Worm (Caenorhabditis elegans): ENCODE measurements around the gene B0303.16.

Gene B0303.16

DNA sequence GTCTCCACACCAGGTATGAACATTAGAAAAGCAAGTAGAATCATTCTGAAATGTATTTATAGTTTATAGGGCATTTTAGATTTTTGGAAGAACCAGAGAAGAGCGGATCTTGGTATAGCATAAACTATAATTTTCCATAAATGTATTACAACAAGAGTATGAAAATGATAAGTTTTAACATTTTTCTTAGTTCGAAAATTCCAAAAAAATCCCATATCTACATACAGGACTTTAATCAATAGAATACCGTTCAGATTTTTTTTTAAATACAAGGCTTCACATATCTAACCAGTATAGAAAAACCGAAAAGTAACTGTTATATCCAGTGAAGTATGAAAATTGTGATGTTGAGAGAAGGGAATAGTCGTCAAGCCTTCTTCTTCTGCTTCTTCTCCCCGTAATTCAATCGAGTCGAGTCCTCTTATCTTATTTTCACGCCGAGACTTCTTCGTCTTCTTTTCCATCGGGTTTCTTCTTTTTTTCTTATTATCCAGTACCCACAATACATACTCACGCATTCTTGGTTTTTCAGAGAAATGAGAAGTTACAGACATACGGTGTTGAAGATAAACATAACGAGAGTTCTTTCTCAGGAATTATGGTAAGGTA is 39.0 kb downstream of the B0303.16 start, which contains the start of gene ZK370.6:
Gene ZK370.6, minus strand, starts transcription at position 51 of the 609 bp plus-strand sequence.
- TF ChIP-seq tbx-11 (GFP tag; IDR thresholded peaks at IDR 0.05) = no peak
- no peak for TF ChIP-seq ceh-13 (GFP tag; optimal IDR thresholded peaks at IDR 0.05)
- no peak for TF ChIP-seq aly-1 (tag; optimal IDR thresholded peaks at IDR 0.05)
- TF ChIP-seq F13C5.2 (tag; optimal IDR thresholded peaks at IDR 0.05) = no peak
- TF ChIP-seq tra-4 (tag; optimal IDR thresholded peaks at IDR 0.05) = no peak
- TF ChIP-seq ceh-36 (tag; optimal IDR thresholded peaks at IDR 0.05) = no peak
- TF ChIP-seq scrt-1 (GFP tag; IDR thresholded peaks at IDR 0.05) = no peak
- no peak for TF ChIP-seq sea-1 (GFP tag; conservative IDR thresholded peaks at IDR 0.05)
- no peak for TF ChIP-seq pes-1 (GFP tag; IDR thresholded peaks at IDR 0.05)
- TF ChIP-seq hmg-4 (GFP tag; optimal IDR thresholded peaks at IDR 0.05) = no peak
- no peak for TF ChIP-seq tbx-37 (GFP tag; conservative IDR thresholded peaks at IDR 0.05)
- no peak for TF ChIP-seq hmbx-1 (tag; optimal IDR thresholded peaks at IDR 0.05)
- no peak for TF ChIP-seq hnd-1 (tag; optimal IDR thresholded peaks at IDR 0.05)
- no peak for TF ChIP-seq B0310.2 (tag; optimal IDR thresholded peaks at IDR 0.05)
- no peak for TF ChIP-seq flt-1 (GFP tag; IDR thresholded peaks at IDR 0.05)
- TF ChIP-seq ets-7 (tag; optimal IDR thresholded peaks at IDR 0.05) = no peak
- TF ChIP-seq ama-1 (optimal IDR thresholded peaks at IDR 0.05) = no peak

DNA sequence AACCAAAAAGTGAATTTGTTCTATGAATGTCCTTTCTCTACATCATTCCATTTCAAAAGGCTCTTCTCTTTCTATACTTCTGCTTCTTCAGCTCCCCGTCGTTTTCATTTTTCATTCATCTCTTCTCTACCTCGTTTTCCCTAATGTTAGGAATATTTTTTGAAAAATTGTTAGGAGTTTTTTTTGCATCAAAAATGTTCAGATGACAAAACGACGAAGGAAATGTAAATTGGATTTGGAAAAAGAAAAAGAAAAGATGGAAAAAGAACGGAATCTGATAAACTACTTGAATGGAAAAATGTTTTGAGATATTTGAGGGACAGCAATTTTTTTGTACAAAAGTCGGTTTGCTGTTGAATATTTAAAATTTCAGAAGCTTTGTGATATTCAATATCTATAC is 39.9 kb downstream of the B0303.16 start:
- TF ChIP-seq hmbx-1 (tag; optimal IDR thresholded peaks at IDR 0.05) = no peak
- TF ChIP-seq pes-1 (GFP tag; IDR thresholded peaks at IDR 0.05) = no peak
- TF ChIP-seq ceh-13 (GFP tag; optimal IDR thresholded peaks at IDR 0.05) = no peak
- no peak for TF ChIP-seq sea-1 (GFP tag; conservative IDR thresholded peaks at IDR 0.05)

DNA sequence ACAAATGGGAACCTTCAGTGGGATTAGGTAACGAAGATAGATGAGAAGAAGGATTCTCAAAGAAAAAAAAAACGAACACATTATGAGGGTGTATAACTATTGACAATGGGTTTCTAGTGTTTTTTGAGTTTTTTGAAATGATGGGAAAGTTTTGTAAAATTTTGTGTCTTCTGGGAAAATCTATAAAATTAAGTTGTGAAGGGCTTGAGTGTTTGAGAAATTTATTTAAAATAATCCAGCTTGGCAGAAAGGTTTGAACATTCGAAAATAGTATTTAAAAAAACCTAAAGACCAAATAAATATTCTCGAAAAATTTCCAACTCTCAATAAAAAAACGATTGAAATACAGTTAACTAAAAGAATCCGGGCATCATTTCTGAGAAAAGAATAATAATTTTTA is 40.3 kb downstream of the B0303.16 start:
- TF ChIP-seq pes-1 (GFP tag; IDR thresholded peaks at IDR 0.05) = no peak
- no peak for TF ChIP-seq aly-1 (tag; optimal IDR thresholded peaks at IDR 0.05)
- TF ChIP-seq tbx-37 (GFP tag; conservative IDR thresholded peaks at IDR 0.05) = no peak
- TF ChIP-seq sea-1 (GFP tag; conservative IDR thresholded peaks at IDR 0.05) = no peak
- no peak for TF ChIP-seq scrt-1 (GFP tag; IDR thresholded peaks at IDR 0.05)
- TF ChIP-seq hmbx-1 (tag; optimal IDR thresholded peaks at IDR 0.05) = no peak
- no peak for TF ChIP-seq ceh-36 (tag; optimal IDR thresholded peaks at IDR 0.05)

DNA sequence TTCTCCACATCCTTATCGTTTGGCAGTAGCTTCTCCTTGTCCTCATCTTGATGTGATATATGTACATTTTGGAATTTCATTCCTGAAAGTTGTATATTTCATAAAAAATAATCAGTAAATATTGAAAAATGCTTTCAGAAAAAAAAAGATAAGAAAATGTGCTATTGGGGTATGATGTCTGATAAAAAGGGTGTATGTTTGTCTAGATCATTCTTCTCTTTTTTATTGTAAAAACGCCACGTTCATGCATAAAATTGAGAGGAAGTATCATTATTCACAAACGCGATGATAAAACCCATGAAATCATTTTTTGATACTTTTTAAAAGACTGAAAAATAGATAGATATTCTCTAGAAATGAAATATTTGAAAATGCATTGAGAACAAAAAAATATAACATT is 43.8 kb downstream of the B0303.16 start:
- TF ChIP-seq B0310.2 (tag; optimal IDR thresholded peaks at IDR 0.05) (no peak), pes-1 (GFP tag; IDR thresholded peaks at IDR 0.05) (no peak), aly-1 (tag; optimal IDR thresholded peaks at IDR 0.05) (no peak), flt-1 (GFP tag; IDR thresholded peaks at IDR 0.05) (no peak), ets-7 (tag; optimal IDR thresholded peaks at IDR 0.05) (no peak), hmbx-1 (tag; optimal IDR thresholded peaks at IDR 0.05) (no peak), tbx-37 (GFP tag; conservative IDR thresholded peaks at IDR 0.05) (no peak)

DNA sequence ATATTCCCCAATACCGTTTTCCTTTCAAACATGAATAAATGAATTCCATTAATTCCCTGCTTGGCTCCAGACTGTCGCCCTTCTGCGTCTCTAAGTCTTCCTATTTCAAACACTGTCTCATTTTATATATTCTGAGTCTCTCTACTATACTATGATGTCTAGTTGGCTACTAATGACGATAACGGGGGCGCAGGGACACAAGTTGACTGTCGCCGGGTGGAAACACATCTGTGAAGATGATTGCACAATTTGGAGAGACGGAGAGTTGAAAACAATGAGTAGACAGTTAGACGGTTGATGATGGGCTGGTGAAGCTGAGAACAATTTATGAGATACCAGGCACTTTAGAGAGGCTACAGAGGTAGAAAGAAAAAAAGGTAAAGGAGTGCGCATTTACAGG is 44.6 kb downstream of the B0303.16 start, which contains the start of gene sma-2:
Gene sma-2, plus strand, starts transcription at position 194 of the 400 bp plus-strand sequence.
- no peak for TF ChIP-seq sea-1 (GFP tag; conservative IDR thresholded peaks at IDR 0.05)
- TF ChIP-seq tra-4 (tag; optimal IDR thresholded peaks at IDR 0.05) = no peak
- TF ChIP-seq hnd-1 (tag; optimal IDR thresholded peaks at IDR 0.05) = no peak
- TF ChIP-seq pes-1 (GFP tag; IDR thresholded peaks at IDR 0.05) = no peak
- TF ChIP-seq F13C5.2 (tag; optimal IDR thresholded peaks at IDR 0.05) = no peak
- no peak for TF ChIP-seq ceh-36 (tag; optimal IDR thresholded peaks at IDR 0.05)
- no peak for TF ChIP-seq scrt-1 (GFP tag; IDR thresholded peaks at IDR 0.05)
- no peak for TF ChIP-seq B0310.2 (tag; optimal IDR thresholded peaks at IDR 0.05)
- TF ChIP-seq ceh-13 (GFP tag; optimal IDR thresholded peaks at IDR 0.05) = no peak

DNA sequence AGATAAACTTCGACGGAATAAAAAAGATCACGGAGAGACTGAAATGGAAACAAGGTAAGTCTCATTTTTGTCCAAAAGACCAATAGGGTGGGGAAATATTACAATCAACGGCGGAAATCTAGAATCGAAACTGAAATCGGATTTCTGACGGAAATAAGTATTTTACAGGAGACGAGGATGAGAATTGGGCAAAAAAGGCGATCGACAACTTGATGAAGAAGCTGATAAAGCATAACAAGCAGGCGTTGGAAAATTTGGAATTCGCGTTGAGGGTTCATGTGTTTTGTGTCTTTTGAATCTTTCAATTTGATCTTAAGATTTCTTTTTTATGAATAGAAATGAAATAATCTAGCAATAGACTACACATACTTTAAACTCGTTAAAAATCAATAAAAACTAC is 45.7 kb downstream of the B0303.16 start, which contains the start of gene ugtp-1:
Gene ugtp-1, minus strand, starts transcription at position 101 of the 400 bp plus-strand sequence.
- TF ChIP-seq aly-1 (tag; optimal IDR thresholded peaks at IDR 0.05) (no peak), tra-4 (tag; optimal IDR thresholded peaks at IDR 0.05) (no peak), sea-1 (GFP tag; conservative IDR thresholded peaks at IDR 0.05) (no peak), tbx-37 (GFP tag; conservative IDR thresholded peaks at IDR 0.05) (no peak), ceh-13 (GFP tag; optimal IDR thresholded peaks at IDR 0.05) (no peak), ama-1 (optimal IDR thresholded peaks at IDR 0.05) (no peak), ceh-36 (tag; optimal IDR thresholded peaks at IDR 0.05) (no peak), scrt-1 (GFP tag; IDR thresholded peaks at IDR 0.05) (no peak), hmg-4 (GFP tag; optimal IDR thresholded peaks at IDR 0.05) (no peak), flt-1 (GFP tag; IDR thresholded peaks at IDR 0.05) (no peak), pes-1 (GFP tag; IDR thresholded peaks at IDR 0.05) (no peak), ets-7 (tag; optimal IDR thresholded peaks at IDR 0.05) (no peak), tbx-11 (GFP tag; IDR thresholded peaks at IDR 0.05) (no peak), hnd-1 (tag; optimal IDR thresholded peaks at IDR 0.05) (no peak), hmbx-1 (tag; optimal IDR thresholded peaks at IDR 0.05) (no peak), F13C5.2 (tag; optimal IDR thresholded peaks at IDR 0.05) (no peak), B0310.2 (tag; optimal IDR thresholded peaks at IDR 0.05) (no peak)

DNA sequence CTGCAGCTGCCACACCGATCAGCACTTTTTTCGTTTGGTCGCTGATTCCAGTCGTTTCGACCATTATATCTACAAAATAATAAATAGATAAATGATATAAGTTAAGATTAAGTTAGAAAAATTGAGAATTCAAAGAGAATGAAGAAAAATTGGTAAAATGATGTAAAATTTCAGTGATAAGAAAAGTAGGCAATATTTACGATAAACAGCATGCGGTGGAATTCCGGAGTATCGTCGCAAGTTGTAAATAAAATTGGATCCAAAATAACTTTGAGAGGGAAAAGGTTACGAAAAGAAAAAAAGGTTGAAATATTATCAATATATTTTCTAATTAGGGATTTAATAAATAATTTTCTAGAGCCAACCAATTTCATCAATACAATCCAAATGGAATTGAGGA is 49.8 kb downstream of the B0303.16 start, which contains the start of gene tomm-70:
Gene tomm-70, minus strand, starts transcription at position 69 of the 400 bp plus-strand sequence.
- TF ChIP-seq hmbx-1 (tag; optimal IDR thresholded peaks at IDR 0.05) = no peak
- TF ChIP-seq pes-1 (GFP tag; IDR thresholded peaks at IDR 0.05) = no peak

Measured in whole organism, early embryonic.